Fruit fly (Drosophila melanogaster) whole organism, embryonic: ENCODE results near the gene CG7352.

Experiments used
- Abd-B ChIP-seq: fragments of 200-800 bp; sonication (Bioruptor generic); optimal IDR thresholded peaks from 2 replicates; lab custom pipeline; 2018; ENCODE audit warnings: missing biosample characterization, mild to moderate bottlenecking, missing genetic modification characterization, moderate library complexity
- Aef1 ChIP-seq: fragments of 200-800 bp; sonication (Bioruptor generic); IDR thresholded peaks from 3 replicates; pipeline ENCODE4 v1.3.6; 2022; ENCODE audit warnings: missing biosample characterization, missing genetic modification characterization
- Awh ChIP-seq: fragments of 200-800 bp; sonication (Bioruptor generic); IDR thresholded peaks from 2 replicates; pipeline ENCODE4, ENCODE4 v1.3.6; 2022; ENCODE audit warnings: missing biosample characterization, missing genetic modification characterization
- B-H1 ChIP-seq: fragments of 200-800 bp; sonication (Bioruptor generic); IDR thresholded peaks from 3 replicates; pipeline ENCODE4 v1.3.6; 2022; ENCODE audit warnings: missing biosample characterization, missing genetic modification characterization
- C15 ChIP-seq: fragments of 200-800 bp; sonication (Bioruptor generic); IDR thresholded peaks from 3 replicates; pipeline ENCODE4 v1.3.6; 2022; ENCODE audit warnings: missing biosample characterization, missing genetic modification characterization
- CG10543 ChIP-seq: fragments of 200-800 bp; sonication (Bioruptor generic); optimal IDR thresholded peaks from 3 replicates; lab custom pipeline; 2017; ENCODE audit warnings: missing biosample characterization, mild to moderate bottlenecking, missing genetic modification characterization, moderate library complexity
- CG12236 ChIP-seq: fragments of 200-800 bp; sonication (Bioruptor generic); optimal IDR thresholded peaks from 2 replicates; lab custom pipeline; 2016; ENCODE audit warnings: missing biosample characterization, missing genetic modification characterization
- CG12299 ChIP-seq: fragments of 200-800 bp; sonication (Bioruptor generic); optimal IDR thresholded peaks from 2 replicates; lab custom pipeline; 2018; ENCODE audit warnings: missing biosample characterization, mild to moderate bottlenecking, missing genetic modification characterization
- CG12391 ChIP-seq: fragments of 200-800 bp; sonication (Bioruptor generic); optimal IDR thresholded peaks from 3 replicates; lab custom pipeline; 2018; ENCODE audit warnings: missing biosample characterization, mild to moderate bottlenecking, missing genetic modification characterization, moderate library complexity
- CG12744 ChIP-seq: fragments of 200-800 bp; sonication (Bioruptor generic); optimal IDR thresholded peaks from 2 replicates; lab custom pipeline; 2016; ENCODE audit warnings: missing biosample characterization, missing genetic modification characterization
- CG14014 ChIP-seq: fragments of 200-800 bp; sonication (Bioruptor generic); IDR thresholded peaks from 2 replicates; pipeline ENCODE4 v1.3.6; 2022; ENCODE audit warnings: missing biosample characterization, missing genetic modification characterization
- CG14710 ChIP-seq: fragments of 200-800 bp; sonication (Bioruptor generic); optimal IDR thresholded peaks from 3 replicates; lab custom pipeline; 2019; ENCODE audit warnings: missing biosample characterization, mild to moderate bottlenecking, missing genetic modification characterization, moderate library complexity
- CG15011 ChIP-seq: fragments of 200-800 bp; sonication (Bioruptor generic); optimal IDR thresholded peaks from 3 replicates; lab custom pipeline; 2018; ENCODE audit warnings: missing biosample characterization, mild to moderate bottlenecking, missing genetic modification characterization
- CG15269 ChIP-seq: fragments of 200-800 bp; sonication (Bioruptor generic); optimal IDR thresholded peaks from 2 replicates; lab custom pipeline; 2018; ENCODE audit warnings: missing biosample characterization, mild to moderate bottlenecking, missing genetic modification characterization, moderate library complexity
- CG18476 ChIP-seq: fragments of 200-800 bp; sonication (Bioruptor generic); optimal IDR thresholded peaks from 2 replicates; lab custom pipeline; 2016; ENCODE audit warnings: missing biosample characterization, mild to moderate bottlenecking, missing genetic modification characterization
- CG5245 ChIP-seq: fragments of 200-800 bp; sonication (Bioruptor generic); optimal IDR thresholded peaks from 3 replicates; lab custom pipeline; 2016; ENCODE audit warnings: missing biosample characterization, missing genetic modification characterization
- CG6175 ChIP-seq: fragments of 200-800 bp; sonication (Bioruptor generic); IDR thresholded peaks from 3 replicates; pipeline ENCODE4 v1.3.6; 2022; ENCODE audit warnings: missing biosample characterization, missing genetic modification characterization
- CG7357 ChIP-seq: fragments of 200-800 bp; sonication (Bioruptor generic); IDR thresholded peaks from 3 replicates; pipeline ENCODE4 v1.3.6; 2022; ENCODE audit warnings: missing biosample characterization, missing genetic modification characterization
- CG8359 ChIP-seq: fragments of 200-800 bp; sonication (Bioruptor generic); optimal IDR thresholded peaks from 2 replicates; lab custom pipeline; 2017; ENCODE audit warnings: missing biosample characterization, mild to moderate bottlenecking, missing genetic modification characterization, borderline replicate concordance
- CG9727 ChIP-seq: fragments of 200-800 bp; sonication (Bioruptor generic); optimal IDR thresholded peaks from 3 replicates; lab custom pipeline; 2017; ENCODE audit warnings: missing biosample characterization, mild to moderate bottlenecking, missing genetic modification characterization
- CoRest ChIP-seq: fragments of 200-800 bp; sonication (Bioruptor generic); optimal IDR thresholded peaks from 3 replicates; lab custom pipeline; 2018; ENCODE audit warnings: missing biosample characterization, mild to moderate bottlenecking, missing genetic modification characterization, moderate library complexity
- Dfd ChIP-seq, 2 experiments: fragments of >200 bp; optimal IDR thresholded peaks; 2 replicates each; lab custom pipeline; 2017; ENCODE audit warnings: missing biosample characterization in 2 of 2, missing genetic modification characterization in 2 of 2
- Fer2 ChIP-seq: fragments of 200-800 bp; sonication (Bioruptor generic); optimal IDR thresholded peaks from 2 replicates; lab custom pipeline; 2018; ENCODE audit warnings: missing biosample characterization, mild to moderate bottlenecking, missing genetic modification characterization, moderate library complexity
- HLH54F ChIP-seq: fragments of 200-800 bp; sonication (Bioruptor generic); optimal IDR thresholded peaks from 3 replicates; lab custom pipeline; 2016; ENCODE audit warnings: missing biosample characterization, missing genetic modification characterization
- HmgD ChIP-seq: fragments of 200-800 bp; sonication (Bioruptor generic); optimal IDR thresholded peaks from 3 replicates; lab custom pipeline; 2016; ENCODE audit warnings: missing biosample characterization, missing genetic modification characterization
- Hr3 ChIP-seq: fragments of 200-800 bp; sonication (Bioruptor generic); optimal IDR thresholded peaks from 3 replicates; lab custom pipeline; 2016; ENCODE audit warnings: missing biosample characterization, missing genetic modification characterization
- Hr39 ChIP-seq: fragments of >200 bp; optimal IDR thresholded peaks from 2 replicates; lab custom pipeline; 2017
- MBD-R2 ChIP-seq: fragments of 200-800 bp; sonication (Bioruptor generic); IDR thresholded peaks from 2 replicates; pipeline ENCODE4 v1.3.6; 2022; ENCODE audit warnings: missing biosample characterization, missing genetic modification characterization
- Myb ChIP-seq: fragments of 200-800 bp; sonication (Bioruptor generic); optimal IDR thresholded peaks from 2 replicates; lab custom pipeline; 2016; ENCODE audit warnings: missing biosample characterization, missing genetic modification characterization
- Ptx1 ChIP-seq: fragments of 200-800 bp; sonication (Bioruptor generic); IDR thresholded peaks from 2 replicates; pipeline ENCODE4 v1.3.6; 2022; ENCODE audit warnings: missing biosample characterization, missing genetic modification characterization
- Rfx ChIP-seq: fragments of 200-800 bp; sonication (Bioruptor generic); IDR thresholded peaks from 2 replicates; pipeline ENCODE4 v1.3.6; 2022; ENCODE audit warnings: missing biosample characterization, missing genetic modification characterization
- Rx ChIP-seq: fragments of 200-800 bp; sonication (Bioruptor generic); IDR thresholded peaks from 2 replicates; pipeline ENCODE4 v1.3.6; 2022; ENCODE audit warnings: missing biosample characterization, missing genetic modification characterization
- Six4 ChIP-seq: fragments of 200-800 bp; sonication (Bioruptor generic); optimal IDR thresholded peaks from 2 replicates; lab custom pipeline; 2016; ENCODE audit warnings: missing biosample characterization, missing genetic modification characterization
- Usf ChIP-seq: fragments of 200-800 bp; sonication (Bioruptor generic); optimal IDR thresholded peaks from 2 replicates; lab custom pipeline; 2017; ENCODE audit warnings: missing genotype, missing biosample characterization, missing genetic modification characterization
- ara ChIP-seq: fragments of 200-800 bp; sonication (Bioruptor generic); IDR thresholded peaks from 2 replicates; pipeline ENCODE4 v1.3.6; 2022; ENCODE audit warnings: missing biosample characterization, missing genetic modification characterization
- az2 ChIP-seq: fragments of 200-800 bp; sonication (Bioruptor generic); optimal IDR thresholded peaks from 3 replicates; lab custom pipeline; 2016; ENCODE audit warnings: missing biosample characterization, missing genetic modification characterization
- crp ChIP-seq, 2 experiments: fragments of 200-800 bp; sonication (Bioruptor generic); optimal IDR thresholded peaks; 2 replicates in 1 of 2; 3 replicates in 1 of 2; lab custom pipeline; 2017; ENCODE audit warnings: missing biosample characterization in 2 of 2, missing genetic modification characterization in 2 of 2, mild to moderate bottlenecking in 1 of 2, moderate library complexity in 1 of 2
- ems ChIP-seq: fragments of 200-800 bp; sonication (Bioruptor generic); optimal IDR thresholded peaks from 3 replicates; lab custom pipeline; 2016; ENCODE audit warnings: missing biosample characterization, missing genetic modification characterization
- eve ChIP-seq, 2 experiments: fragments of >200 bp; optimal IDR thresholded peaks; 2 replicates each; lab custom pipeline; 2017; ENCODE audit warnings: missing biosample characterization in 2 of 2, missing genetic modification characterization in 2 of 2
- gcm2 ChIP-seq: fragments of 200-800 bp; sonication (Bioruptor generic); optimal IDR thresholded peaks from 2 replicates; lab custom pipeline; 2016; ENCODE audit warnings: missing biosample characterization, missing genetic modification characterization
- inv ChIP-seq: fragments of 200-800 bp; sonication (Bioruptor generic); IDR thresholded peaks from 2 replicates; pipeline ENCODE4 v1.3.6; 2022; ENCODE audit warnings: missing biosample characterization, missing genetic modification characterization; ENCODE audit not compliant: partially characterized antibody
- kay ChIP-seq: fragments of 200-800 bp; sonication (Bioruptor generic); optimal IDR thresholded peaks from 2 replicates; lab custom pipeline; 2016; ENCODE audit warnings: missing biosample characterization, missing genetic modification characterization
- org-1 ChIP-seq: fragments of 200-800 bp; sonication (Bioruptor generic); optimal IDR thresholded peaks from 2 replicates; lab custom pipeline; 2017; ENCODE audit warnings: missing biosample characterization, missing genetic modification characterization
- otp ChIP-seq: fragments of 200-800 bp; sonication (Bioruptor generic); IDR thresholded peaks from 3 replicates; pipeline ENCODE4, ENCODE4 v1.3.6; 2022; ENCODE audit warnings: missing biosample characterization, missing genetic modification characterization
- pan ChIP-seq, 4 experiments: fragments of >200 bp in 3 of 4; fragments of 200-800 bp in 1 of 4; sonication (Bioruptor generic) in 1 of 4; optimal IDR thresholded peaks in 3 of 4; IDR thresholded peaks in 1 of 4; 2 replicates each; pipeline versions ENCODE4 v1.3.6 to Lab custom; 2017 to 2022; ENCODE audit warnings: missing biosample characterization in 2 of 4, missing genetic modification characterization in 2 of 4, mixed read lengths in 1 of 4
- pita ChIP-seq: fragments of 200-800 bp; sonication (Bioruptor generic); optimal IDR thresholded peaks from 2 replicates; lab custom pipeline; 2017; ENCODE audit warnings: missing biosample characterization, mild to moderate bottlenecking, missing genetic modification characterization
- pzg ChIP-seq: fragments of 200-800 bp; sonication (Bioruptor generic); optimal IDR thresholded peaks from 3 replicates; lab custom pipeline; 2018; ENCODE audit warnings: missing biosample characterization, mild to moderate bottlenecking, missing genetic modification characterization, moderate library complexity
- repo ChIP-seq: fragments of 200-800 bp; sonication (Bioruptor generic); optimal IDR thresholded peaks from 2 replicates; lab custom pipeline; 2016; ENCODE audit warnings: missing biosample characterization, missing genetic modification characterization
- sug ChIP-seq: fragments of 200-800 bp; optimal IDR thresholded peaks from 2 replicates; lab custom pipeline; 2019; ENCODE audit warnings: missing biosample characterization, mild to moderate bottlenecking, missing genetic modification characterization, moderate library complexity
- trh ChIP-seq: fragments of 200-800 bp; sonication (Bioruptor generic); optimal IDR thresholded peaks from 2 replicates; lab custom pipeline; 2016; ENCODE audit warnings: missing biosample characterization, missing genetic modification characterization
- zen ChIP-seq: fragments of 200-800 bp; sonication (Bioruptor generic); optimal IDR thresholded peaks from 3 replicates; lab custom pipeline; 2018; ENCODE audit warnings: missing biosample characterization, mild to moderate bottlenecking, missing genetic modification characterization, moderate library complexity

The CG7352 gene

dm6 chr3R:8354458-8354857, 7.1 kb downstream of the CG7352 start (continued):
- TF ChIP-seq Awh (GFP tag; lab: Robert Waterston, UW) (peak; percentile 74), CG8359 (GFP tag; lab: Kevin White, UChicago) (no peak), CG12391 (tag; lab: Kevin White, UChicago) (peak; percentile 39), CG7357 (GFP tag; lab: Robert Waterston, UW) (no peak), sug (tag; lab: Kevin White, UChicago) (peak; percentile 73), CG12236 (GFP tag; lab: Kevin White, UChicago) (no peak), Usf (GFP tag; lab: Kevin White, UChicago) (no peak), Rfx (peak; percentile 74), Dfd (GFP tag; optimal IDR thresholded peaks at IDR 0.05; lab: Kevin White, UChicago) (no peak), CG14710 (no peak), HLH54F (peak; percentile 2), C15 (GFP tag; lab: Robert Waterston, UW) (no peak), Aef1 (GFP tag; lab: Robert Waterston, UW) (peak; percentile 55; the same call in 2 of the 3 replicates), HmgD (GFP tag; lab: Kevin White, UChicago) (no peak), repo (GFP tag; lab: Kevin White, UChicago) (no peak), CG14014 (peak; percentile 59; the same call in 1 of the 2 replicates), Rx (GFP tag; lab: Robert Waterston, UW) (peak; percentile 61), kay (GFP tag; lab: Kevin White, UChicago) (no peak), Hr3 (no peak), CG5245 (GFP tag; lab: Kevin White, UChicago) (no peak), Abd-B (GFP tag; lab: Kevin White, UChicago) (no peak), eve (GFP tag; optimal IDR thresholded peaks at IDR 0.05; lab: Kevin White, UChicago) (no peak), gcm2 (GFP tag; lab: Kevin White, UChicago) (no peak), pan (optimal IDR thresholded peaks at IDR 0.05; lab: Kevin White, UChicago) (no peak), pan (GFP tag; optimal IDR thresholded peaks at IDR 0.05 in 1 of 2, IDR thresholded peaks at IDR 0.05 in 1 of 2) (peak in 1 of 2 experiments; percentile 80), CG12744 (GFP tag; lab: Kevin White, UChicago) (no peak), B-H1 (GFP tag; lab: Robert Waterston, UW) (peak; percentile 31; the same call in 2 of the 3 replicates), Six4 (GFP tag; lab: Kevin White, UChicago) (no peak), CG9727 (peak; percentile 27), crp (GFP tag; optimal IDR thresholded peaks at IDR 0.05; lab: Kevin White, UChicago) (no peak), CG15269 (tag; lab: Kevin White, UChicago) (peak; percentile 72), org-1 (peak; percentile 11), ems (GFP tag; lab: Kevin White, UChicago) (peak; percentile 38), ara (GFP tag; lab: Robert Waterston, UW) (peak; percentile 23; the same call in 1 of the 2 replicates), CG12299 (tag; lab: Kevin White, UChicago) (no peak), CoRest (tag; lab: Kevin White, UChicago) (peak; percentile 0), Hr39 (lab: Kevin White, UChicago) (no peak), zen (tag; lab: Kevin White, UChicago) (no peak), Fer2 (tag; lab: Kevin White, UChicago) (no peak), inv (GFP tag; lab: Robert Waterston, UW) (no peak), Myb (GFP tag; lab: Kevin White, UChicago) (no peak), pzg (GFP tag; lab: Kevin White, UChicago) (no peak), MBD-R2 (GFP tag; lab: Robert Waterston, UW) (no peak; the same call in 1 of the 2 replicates), pita (GFP tag; lab: Kevin White, UChicago) (no peak), az2 (GFP tag; lab: Kevin White, UChicago) (peak; percentile 23), otp (GFP tag; lab: Robert Waterston, UW) (no peak; the same call in 2 of the 3 replicates), CG6175 (GFP tag; lab: Robert Waterston, UW) (peak; percentile 38; the same call in 2 of the 3 replicates), CG15011 (no peak), trh (GFP tag; lab: Kevin White, UChicago) (no peak), Ptx1 (GFP tag; lab: Robert Waterston, UW) (peak; percentile 79), CG18476 (GFP tag; lab: Kevin White, UChicago) (no peak), CG10543 (peak; percentile 1)
